Worm (Caenorhabditis elegans) whole organism, L4/young adult: Measurements from ENCODE around the gene tni-4.
A peak's percentile ranks its signal among the peaks of the same experiment; 100 is the strongest.
"Not testable (repeated sequence)": the region's sequence is repeated elsewhere in the genome, so short reads cannot be mapped to it uniquely, and the experiment has no call there.

Experiments
- W03F9.2 ChIP-seq: fragments of 150-350 bp; optimal IDR thresholded peaks from 2 replicates; lab custom pipeline; 2014; ENCODE audit warnings: missing biosample characterization, missing genetic modification characterization
- dao-5 ChIP-seq: sonication (generic microtip); optimal IDR thresholded peaks from 2 replicates; lab custom pipeline; 2016; ENCODE audit warnings: missing genotype, missing genetic modification characterization, moderate library complexity, missing compliant biosample characterization
- him-1 ChIP-seq: sonication (generic microtip); optimal IDR thresholded peaks from 2 replicates; lab custom pipeline; 2016; ENCODE audit warnings: missing genotype, missing genetic modification reagents, missing genetic modification characterization, missing compliant biosample characterization

Gene tni-4

ce11 chrIV:5200813-5201212 lies 3.6 kb upstream of the tni-4 start:
- TF ChIP-seq W03F9.2 (tag; lab: Kevin White, UChicago), result no peak

ce11 chrIV:5202575-5202974 lies 1.8 kb upstream of the tni-4 start:
- TF ChIP-seq him-1 (tag; lab: Kevin White, UChicago) (no peak), dao-5 (tag; lab: Kevin White, UChicago) (no peak), W03F9.2 (tag; lab: Kevin White, UChicago) (no peak)

- TF ChIP-seq him-1 (tag; lab: Kevin White, UChicago), result no peak
- TF ChIP-seq dao-5 (tag; lab: Kevin White, UChicago), result no peak
- no peak for TF ChIP-seq W03F9.2 (tag; lab: Kevin White, UChicago)
Measured at ce11 chrIV:5206716-5207115, 2.3 kb downstream of the tni-4 start.

ce11 chrIV:5209390-5209789 lies 5.0 kb downstream of the tni-4 start, which contains the start of the genes Y59E9AL.36 and nbet-1:
Y59E9AL.36 (minus strand) TSS chrIV:5209481.
nbet-1 (plus strand) TSS chrIV:5209501.
- TF ChIP-seq dao-5 (tag; lab: Kevin White, UChicago) (no peak), him-1 (tag; lab: Kevin White, UChicago) (no peak), W03F9.2 (tag; lab: Kevin White, UChicago) (peak; percentile 64)

- TF ChIP-seq him-1 (tag; lab: Kevin White, UChicago), result no peak
- no peak for TF ChIP-seq W03F9.2 (tag; lab: Kevin White, UChicago)
- no peak for TF ChIP-seq dao-5 (tag; lab: Kevin White, UChicago)
Measured at ce11 chrIV:5210606-5211005, 6.2 kb downstream of the tni-4 start.

- TF ChIP-seq him-1 (tag; lab: Kevin White, UChicago), result no peak
- TF ChIP-seq dao-5 (tag; lab: Kevin White, UChicago), result no peak
- no peak for TF ChIP-seq W03F9.2 (tag; lab: Kevin White, UChicago)
Measured at ce11 chrIV:5215092-5215491, 10.7 kb downstream of the tni-4 start, which contains the start of gene Y59E9AL.4. Y59E9AL.4 (minus strand) TSS chrIV:5215192.

- no peak for TF ChIP-seq him-1 (tag; lab: Kevin White, UChicago)
- TF ChIP-seq W03F9.2 (tag; lab: Kevin White, UChicago), result no peak
- TF ChIP-seq dao-5 (tag; lab: Kevin White, UChicago), result no peak
Measured at ce11 chrIV:5216349-5216748, 12.0 kb downstream of the tni-4 start.

ce11 chrIV:5218496-5218895 lies 14.1 kb downstream of the tni-4 start, which contains the start of gene nsph-4.2:
nsph-4.2 (plus strand) TSS chrIV:5218796.
- TF ChIP-seq him-1, dao-5, W03F9.2 (tag; lab: Kevin White, UChicago): not testable (repeated sequence)

- TF ChIP-seq W03F9.2 (tag; lab: Kevin White, UChicago) (no peak), dao-5 (tag; lab: Kevin White, UChicago) (no peak), him-1 (tag; lab: Kevin White, UChicago) (no peak)
Measured at ce11 chrIV:5221721-5222120, 17.3 kb downstream of the tni-4 start.

- TF ChIP-seq W03F9.2 (tag; lab: Kevin White, UChicago) (no peak), dao-5 (tag; lab: Kevin White, UChicago) (no peak), him-1 (tag; lab: Kevin White, UChicago) (no peak)
Measured at ce11 chrIV:5224238-5224637, 19.8 kb downstream of the tni-4 start, which contains the start of gene Y59E9AL.8. Y59E9AL.8 (minus strand) TSS chrIV:5224338.

ce11 chrIV:5225277-5225822 lies 21.0 kb downstream of the tni-4 start, which contains the start of gene cylc-1:
cylc-1 (minus strand) TSS chrIV:5225772.
- TF ChIP-seq him-1, W03F9.2, dao-5 (tag; lab: Kevin White, UChicago): not testable (repeated sequence)

ce11 chrIV:5226552-5226951 lies 22.2 kb downstream of the tni-4 start, which contains the start of gene nsph-4.1:
nsph-4.1 (plus strand) TSS chrIV:5226852.
- not testable (repeated sequence) for TF ChIP-seq him-1, W03F9.2, dao-5 (tag; lab: Kevin White, UChicago)

ce11 chrIV:5228619-5229018 lies 24.2 kb downstream of the tni-4 start, which contains the start of gene thn-6:
thn-6 (plus strand) TSS chrIV:5228919.
- TF ChIP-seq W03F9.2 (tag; lab: Kevin White, UChicago) (no peak), dao-5 (tag; lab: Kevin White, UChicago) (no peak), him-1 (tag; lab: Kevin White, UChicago) (no peak)

ce11 chrIV:5230530-5230929 lies 26.1 kb downstream of the tni-4 start, which contains the start of gene thn-5:
thn-5 (plus strand) TSS chrIV:5230830.
- TF ChIP-seq W03F9.2 (tag; lab: Kevin White, UChicago), result no peak
- no peak for TF ChIP-seq him-1 (tag; lab: Kevin White, UChicago)
- no peak for TF ChIP-seq dao-5 (tag; lab: Kevin White, UChicago)
